Fruit fly (Drosophila melanogaster): ENCODE data around the gene CG4502.
A peak's percentile ranks its signal among the peaks of the same experiment; 100 is the strongest.

CG4502 gene

dm6 chr2L:7148086-7148485 is 56.0 kb downstream of the CG4502 start (continued):
- no peak for TF ChIP-seq Sry-β (GFP tag; optimal IDR thresholded peaks at IDR 0.05)
- peak; percentile 81 for TF ChIP-seq seq (GFP tag; IDR thresholded peaks at IDR 0.05)
- TF ChIP-seq yki (optimal IDR thresholded peaks at IDR 0.05), result no peak
- TF ChIP-seq CG2202 (tag; optimal IDR thresholded peaks at IDR 0.05), result peak; percentile 58
- no peak for TF ChIP-seq knrl (GFP tag; IDR thresholded peaks at IDR 0.05; ENCODE audit: partially characterized antibody)
- peak; percentile 77 for TF ChIP-seq CG4424 (GFP tag; optimal IDR thresholded peaks at IDR 0.05)
- peak; percentile 34 to 92 for TF ChIP-seq Hr51 (GFP tag; optimal IDR thresholded peaks at IDR 0.05)
- TF ChIP-seq Rx (GFP tag; IDR thresholded peaks at IDR 0.05), result peak; percentile 63
- peak; percentile 30 for TF ChIP-seq CG13624 (GFP tag; optimal IDR thresholded peaks at IDR 0.05)
- peak; percentile 84 for TF ChIP-seq CG15269 (tag; optimal IDR thresholded peaks at IDR 0.05)
- TF ChIP-seq Bgb (GFP tag; IDR thresholded peaks at IDR 0.05; ENCODE audit: partially characterized antibody), result no peak
- 0 out of 3 replicates have a peak, but pooled peaks have one; percentile 5 for TF ChIP-seq ase (GFP tag; IDR thresholded peaks at IDR 0.05)
- peak; percentile 31 for TF ChIP-seq p53 (GFP tag; optimal IDR thresholded peaks at IDR 0.05)
- TF ChIP-seq fd102C (GFP tag; optimal IDR thresholded peaks at IDR 0.05), result peak; percentile 55
- peak; percentile 70 for TF ChIP-seq tio (GFP tag; optimal IDR thresholded peaks at IDR 0.05)
- no peak for TF ChIP-seq eyg (GFP tag; optimal IDR thresholded peaks at IDR 0.05)
- no peak for TF ChIP-seq Taf1 (GFP tag; IDR thresholded peaks at IDR 0.05)
- TF ChIP-seq CG5245 (GFP tag; optimal IDR thresholded peaks at IDR 0.05), result peak; percentile 60
- TF ChIP-seq Fer1 (GFP tag; optimal IDR thresholded peaks at IDR 0.05), result no peak
- peak; percentile 74 for TF ChIP-seq CG32767 (GFP tag; IDR thresholded peaks at IDR 0.05)
- no peak for TF ChIP-seq corto (GFP tag; optimal IDR thresholded peaks at IDR 0.05)
- TF ChIP-seq CG6689 (GFP tag; IDR thresholded peaks at IDR 0.05), result peak; percentile 70
- peak; percentile 57 for TF ChIP-seq disco-r (GFP tag; optimal IDR thresholded peaks at IDR 0.05)
- no peak for TF ChIP-seq CG6272 (GFP tag; IDR thresholded peaks at IDR 0.05)
- TF ChIP-seq CG4404 (GFP tag; IDR thresholded peaks at IDR 0.05), result peak; percentile 61
- no peak for TF ChIP-seq cas (GFP tag; IDR thresholded peaks at IDR 0.05)
- peak; percentile 91 for TF ChIP-seq Oli (tag; optimal IDR thresholded peaks at IDR 0.05)
- peak; percentile 71 for TF ChIP-seq Antp (GFP tag; optimal IDR thresholded peaks at IDR 0.05)
- peak; percentile 63 for TF ChIP-seq lab (GFP tag; optimal IDR thresholded peaks at IDR 0.05)
- TF ChIP-seq dan (GFP tag; IDR thresholded peaks at IDR 0.05), result no peak
- peak; percentile 27 for TF ChIP-seq CG17802 (tag; optimal IDR thresholded peaks at IDR 0.05)
- TF ChIP-seq CG1792 (GFP tag; optimal IDR thresholded peaks at IDR 0.05), result no peak
- peak; percentile 84 for TF ChIP-seq CG7839 (tag; optimal IDR thresholded peaks at IDR 0.05)
- peak; percentile 49 for TF ChIP-seq mam (GFP tag; optimal IDR thresholded peaks at IDR 0.05)
- TF ChIP-seq Dref (GFP tag; IDR thresholded peaks at IDR 0.05), result no peak
- peak; percentile 85 for TF ChIP-seq tap (tag; optimal IDR thresholded peaks at IDR 0.05)
- TF ChIP-seq ken (GFP tag; IDR thresholded peaks at IDR 0.05), result peak; percentile 53; the same call in 1 of the 3 replicates
- TF ChIP-seq CG10462 (GFP tag; optimal IDR thresholded peaks at IDR 0.05), result peak; percentile 47
- TF ChIP-seq hbn (GFP tag; IDR thresholded peaks at IDR 0.05; ENCODE audit: partially characterized antibody), result no peak
- 0 out of 2 replicates have a peak, but pooled peaks have one; percentile 53 for TF ChIP-seq CG11696 (GFP tag; IDR thresholded peaks at IDR 0.05)
- TF ChIP-seq Med (GFP tag), result peak; percentile 90
- TF ChIP-seq Lpt (GFP tag; optimal IDR thresholded peaks at IDR 0.05), result no peak
- TF ChIP-seq CG13296 (GFP tag; optimal IDR thresholded peaks at IDR 0.05), result peak; percentile 56
- TF ChIP-seq sug (tag; optimal IDR thresholded peaks at IDR 0.05), result no peak
- peak; percentile 30 for TF ChIP-seq fu2 (GFP tag; optimal IDR thresholded peaks at IDR 0.05)
- peak; percentile 57 for TF ChIP-seq ac (GFP tag; optimal IDR thresholded peaks at IDR 0.05)
- TF ChIP-seq sr (GFP tag; IDR thresholded peaks at IDR 0.05), result no peak; the same call in 2 of the 3 replicates
- TF ChIP-seq CoRest (tag; optimal IDR thresholded peaks at IDR 0.05), result peak; percentile 80
- TF ChIP-seq ham (GFP tag; IDR thresholded peaks at IDR 0.05), result no peak
- no peak for TF ChIP-seq CG2889 (GFP tag; IDR thresholded peaks at IDR 0.05)
- TF ChIP-seq slou (GFP tag; optimal IDR thresholded peaks at IDR 0.05), result peak; percentile 42
- TF ChIP-seq CG3281 (GFP tag; optimal IDR thresholded peaks at IDR 0.05), result peak; percentile 35
